Worm (Caenorhabditis elegans) whole organism, late embryonic: ENCODE results near the gene spp-30.

Experiments
- C38D4.7 ChIP-seq: fragments of 200-800 bp; sonication (Bioruptor generic); optimal IDR thresholded peaks from 2 replicates; lab custom pipeline; 2018; ENCODE audit warnings: mild to moderate bottlenecking, missing genetic modification characterization, moderate library complexity, missing compliant biosample characterization
- K02D7.2 ChIP-seq: sonication (generic microtip); optimal IDR thresholded peaks from 2 replicates; lab custom pipeline; 2017; ENCODE audit warnings: mild to moderate bottlenecking, missing genetic modification characterization, missing compliant biosample characterization
- K09A11.1 ChIP-seq: sonication (generic microtip); optimal IDR thresholded peaks from 2 replicates; lab custom pipeline; 2017; ENCODE audit warnings: antibody characterized with exemption, mild to moderate bottlenecking, missing genetic modification characterization, missing compliant biosample characterization; ENCODE audit not compliant: insufficient read depth
- T23F11.4 ChIP-seq: fragments of 200-800 bp; sonication (Bioruptor generic); optimal IDR thresholded peaks from 2 replicates; lab custom pipeline; 2018; ENCODE audit warnings: mild to moderate bottlenecking, missing genetic modification characterization, missing compliant biosample characterization
- ama-1 ChIP-seq: fragments of 150-350 bp; optimal IDR thresholded peaks from 2 replicates; lab custom pipeline; 2014
- ceh-18 ChIP-seq: sonication (generic microtip); optimal IDR thresholded peaks from 2 replicates; lab custom pipeline; 2016; ENCODE audit warnings: missing genetic modification characterization, missing compliant biosample characterization
- ceh-2 ChIP-seq: sonication (generic microtip); optimal IDR thresholded peaks from 2 replicates; lab custom pipeline; 2016; ENCODE audit warnings: missing genotype, missing genetic modification characterization, missing compliant biosample characterization
- ceh-24 ChIP-seq: sonication (generic microtip); optimal IDR thresholded peaks from 2 replicates; lab custom pipeline; 2016; ENCODE audit warnings: mild to moderate bottlenecking, missing genetic modification characterization, missing compliant biosample characterization
- ceh-30 ChIP-seq: fragments of 150-350 bp; optimal IDR thresholded peaks from 2 replicates; lab custom pipeline; 2014; ENCODE audit warnings: missing biosample characterization, missing genetic modification characterization
- ceh-31 ChIP-seq: sonication (generic microtip); optimal IDR thresholded peaks from 2 replicates; lab custom pipeline; 2016; ENCODE audit warnings: missing genetic modification characterization, missing compliant biosample characterization
- ceh-34 ChIP-seq: sonication (generic microtip); optimal IDR thresholded peaks from 2 replicates; lab custom pipeline; 2016; ENCODE audit warnings: mild to moderate bottlenecking, missing genetic modification characterization, missing compliant biosample characterization
- ceh-48 ChIP-seq: sonication (generic microtip); optimal IDR thresholded peaks from 2 replicates; lab custom pipeline; 2016; ENCODE audit warnings: missing genetic modification characterization, inconsistent platforms, missing compliant biosample characterization
- che-1 ChIP-seq: sonication (generic microtip); optimal IDR thresholded peaks from 2 replicates; lab custom pipeline; 2016; ENCODE audit warnings: mild to moderate bottlenecking, missing genetic modification characterization, missing compliant biosample characterization
- dmd-4 ChIP-seq: sonication (generic microtip); optimal IDR thresholded peaks from 2 replicates; lab custom pipeline; 2016; ENCODE audit warnings: borderline replicate concordance, missing genetic modification characterization, missing compliant biosample characterization
- elt-2 ChIP-seq: sonication (generic microtip); optimal IDR thresholded peaks from 2 replicates; lab custom pipeline; 2016; ENCODE audit warnings: missing genetic modification reagents, missing genetic modification characterization, missing compliant biosample characterization
- fax-1 ChIP-seq: sonication (generic microtip); optimal IDR thresholded peaks from 2 replicates; lab custom pipeline; 2016; ENCODE audit warnings: missing genotype, missing genetic modification characterization, missing compliant biosample characterization
- fkh-10 ChIP-seq: fragments of 150-350 bp; optimal IDR thresholded peaks from 2 replicates; lab custom pipeline; 2014; ENCODE audit warnings: missing biosample characterization, missing genetic modification reagents, missing genetic modification characterization
- fkh-6 ChIP-seq: sonication (generic microtip); optimal IDR thresholded peaks from 2 replicates; lab custom pipeline; 2016; ENCODE audit warnings: missing genetic modification characterization, missing compliant biosample characterization
- gmeb-2 ChIP-seq: sonication (generic microtip); optimal IDR thresholded peaks from 2 replicates; lab custom pipeline; 2016; ENCODE audit warnings: missing genetic modification characterization, inconsistent platforms, missing compliant biosample characterization
- hlh-13 ChIP-seq: fragments of 200-800 bp; sonication (Bioruptor generic); optimal IDR thresholded peaks from 2 replicates; lab custom pipeline; 2018; ENCODE audit warnings: mild to moderate bottlenecking, missing genetic modification characterization, missing compliant biosample characterization
- hlh-30 ChIP-seq: sonication (generic microtip); optimal IDR thresholded peaks from 2 replicates; lab custom pipeline; 2017; ENCODE audit warnings: antibody characterized with exemption, missing genetic modification characterization, missing compliant biosample characterization; ENCODE audit not compliant: insufficient read depth
- lin-11 ChIP-seq: fragments of 200-800 bp; sonication (Bioruptor generic); optimal IDR thresholded peaks from 2 replicates; lab custom pipeline; 2018; ENCODE audit warnings: mild to moderate bottlenecking, missing genetic modification characterization, missing compliant biosample characterization
- nhr-11 ChIP-seq: fragments of 150-350 bp; optimal IDR thresholded peaks from 2 replicates; lab custom pipeline; 2014; ENCODE audit warnings: missing biosample characterization, missing genetic modification characterization
- odd-2 ChIP-seq: sonication (generic microtip); optimal IDR thresholded peaks from 2 replicates; lab custom pipeline; 2017; ENCODE audit warnings: antibody characterized with exemption, mild to moderate bottlenecking, missing genetic modification characterization, missing compliant biosample characterization
- pat-9 ChIP-seq: fragments of 200-800 bp; sonication (Bioruptor generic); optimal IDR thresholded peaks from 2 replicates; lab custom pipeline; 2018; ENCODE audit warnings: mild to moderate bottlenecking, missing genetic modification characterization, moderate library complexity, missing compliant biosample characterization
- pqm-1 ChIP-seq: sonication (generic microtip); optimal IDR thresholded peaks from 2 replicates; lab custom pipeline; 2016; ENCODE audit warnings: missing genetic modification characterization, missing compliant biosample characterization
- pros-1 ChIP-seq: fragments of 150-350 bp; optimal IDR thresholded peaks from 2 replicates; lab custom pipeline; 2014; ENCODE audit warnings: missing biosample characterization, missing genetic modification reagents, missing genetic modification characterization
- rnt-1 ChIP-seq: sonication (generic microtip); optimal IDR thresholded peaks from 2 replicates; lab custom pipeline; 2016; ENCODE audit warnings: missing genetic modification characterization, missing compliant biosample characterization
- sox-4 ChIP-seq: sonication (generic microtip); optimal IDR thresholded peaks from 2 replicates; lab custom pipeline; 2017; ENCODE audit warnings: mild to moderate bottlenecking, missing genetic modification characterization, inconsistent platforms, missing compliant biosample characterization
- tbx-2 ChIP-seq: sonication (generic microtip); optimal IDR thresholded peaks from 2 replicates; lab custom pipeline; 2016; ENCODE audit warnings: missing genetic modification characterization, missing compliant biosample characterization
- unc-3 ChIP-seq, 2 experiments: fragments of 200-800 bp in 1 of 2; sonication (Bioruptor generic) in 1 of 2; sonication (generic microtip) in 1 of 2; conservative IDR thresholded peaks in 1 of 2; optimal IDR thresholded peaks in 1 of 2; 2 replicates each; pipeline versions ENCODE4 v1.3.6 to Lab custom; 2016 to 2022; ENCODE audit warnings: missing compliant biosample characterization in 2 of 2, missing genetic modification characterization in 2 of 2, missing genetic modification reagents in 1 of 2
- unc-42 ChIP-seq: sonication (generic microtip); optimal IDR thresholded peaks from 2 replicates; lab custom pipeline; 2016; ENCODE audit warnings: missing genotype, missing genetic modification characterization, missing compliant biosample characterization
- ztf-16 ChIP-seq: sonication (generic microtip); optimal IDR thresholded peaks from 2 replicates; lab custom pipeline; 2017; ENCODE audit warnings: missing genetic modification characterization, missing compliant biosample characterization

The spp-30 gene

ce11 chrX:11627013-11627412, 1.5 kb downstream of the spp-30 start, which contains the start of gene twk-44:
Gene twk-44, minus strand, starts transcription at chrX:11627113.
- TF ChIP-seq sox-4 (tag; lab: Kevin White, UChicago) (no peak), ceh-30 (tag; lab: Kevin White, UChicago) (no peak), che-1 (tag; lab: Kevin White, UChicago) (no peak), unc-3 (GFP tag; conservative IDR thresholded peaks at IDR 0.05; lab: Robert Waterston, UW) (no peak), unc-3 (tag; optimal IDR thresholded peaks at IDR 0.05; lab: Kevin White, UChicago) (no peak)

DNA sequence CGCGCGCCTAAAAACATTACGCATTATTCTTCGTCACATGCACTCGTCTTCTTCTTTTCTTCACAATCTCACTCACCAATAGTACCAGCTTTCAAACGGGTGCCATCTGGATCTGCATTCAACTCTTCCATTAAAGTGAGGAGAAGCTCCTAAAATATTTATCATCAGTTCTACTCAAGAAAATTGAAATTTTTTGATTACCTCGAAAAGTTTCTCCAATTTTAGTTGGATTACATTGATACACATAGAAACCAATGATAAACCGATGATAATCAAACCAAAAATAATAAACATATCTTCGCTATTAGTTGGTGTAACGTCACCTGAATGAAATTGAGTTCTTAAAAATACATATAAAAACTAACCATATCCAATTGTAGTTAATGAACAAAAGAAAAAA, 3.9 kb downstream of the spp-30 start:
- TF ChIP-seq pros-1 (tag; lab: Kevin White, UChicago) (no peak), fkh-10 (GFP tag; lab: Kevin White, UChicago) (no peak), ama-1 (lab: Kevin White, UChicago) (no peak), K09A11.1 (no peak), ceh-2 (tag; lab: Kevin White, UChicago) (no peak), odd-2 (no peak), tbx-2 (tag; lab: Kevin White, UChicago) (no peak), ztf-16 (tag; lab: Kevin White, UChicago) (no peak), elt-2 (tag; lab: Kevin White, UChicago) (no peak), hlh-30 (no peak)

ce11 chrX:11623442-11623841, 5.0 kb downstream of the spp-30 start:
- no peak for TF ChIP-seq pat-9
- no peak for TF ChIP-seq K09A11.1
- no peak for TF ChIP-seq ceh-24 (tag; lab: Kevin White, UChicago)
- TF ChIP-seq C38D4.7 (GFP tag; lab: Kevin White, UChicago) = no peak
- no peak for TF ChIP-seq nhr-11
- no peak for TF ChIP-seq ceh-18
- TF ChIP-seq ama-1 (lab: Kevin White, UChicago) = no peak
- TF ChIP-seq T23F11.4 (GFP tag; lab: Kevin White, UChicago) = no peak
- TF ChIP-seq lin-11 (tag; lab: Kevin White, UChicago) = no peak
- no peak for TF ChIP-seq ztf-16 (tag; lab: Kevin White, UChicago)
- TF ChIP-seq tbx-2 (tag; lab: Kevin White, UChicago) = no peak
- no peak for TF ChIP-seq gmeb-2

DNA sequence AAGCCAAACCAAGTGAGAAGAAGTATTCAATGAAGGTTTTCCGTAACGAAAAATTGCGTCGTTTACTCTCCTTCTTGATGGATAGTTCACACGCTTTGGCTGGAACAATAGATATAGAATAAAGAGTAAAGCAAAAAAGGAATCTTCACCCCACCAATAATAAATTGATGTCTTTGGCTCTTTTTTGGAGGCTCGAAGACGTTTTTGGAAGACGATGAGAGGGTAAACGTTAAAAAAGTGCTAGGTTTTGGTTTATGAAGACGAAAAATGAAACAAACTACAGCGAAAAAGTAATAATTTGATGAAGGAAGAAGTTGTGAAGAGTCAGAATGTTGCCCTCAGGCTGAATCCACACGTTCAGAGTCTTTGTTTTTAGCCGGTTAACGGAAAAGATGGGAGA, 6.5 kb downstream of the spp-30 start, which contains the start of gene sto-3:
Gene sto-3, minus strand, starts transcription at position 101 of the 400 bp plus-strand sequence.
- TF ChIP-seq ceh-31 (tag; lab: Kevin White, UChicago) (no peak), pat-9 (no peak), ceh-48 (tag; lab: Kevin White, UChicago) (no peak), dmd-4 (tag; lab: Kevin White, UChicago) (no peak), che-1 (tag; lab: Kevin White, UChicago) (no peak), fkh-6 (no peak), K02D7.2 (tag; lab: Kevin White, UChicago) (no peak), ceh-2 (tag; lab: Kevin White, UChicago) (no peak), ceh-34 (tag; lab: Kevin White, UChicago) (no peak), pqm-1 (tag; lab: Kevin White, UChicago) (no peak), ama-1 (lab: Kevin White, UChicago) (no peak)

- no peak for TF ChIP-seq rnt-1
- TF ChIP-seq ceh-24 (tag; lab: Kevin White, UChicago) = no peak
- no peak for TF ChIP-seq hlh-13 (GFP tag; lab: Kevin White, UChicago)
- TF ChIP-seq unc-42 = no peak
- TF ChIP-seq fax-1 (tag; lab: Kevin White, UChicago) = no peak
- TF ChIP-seq pros-1 (tag; lab: Kevin White, UChicago) = no peak
- no peak for TF ChIP-seq hlh-30
- no peak for TF ChIP-seq pat-9
- no peak for TF ChIP-seq elt-2 (tag; lab: Kevin White, UChicago)
These were observed 11.1 kb downstream of the spp-30 start, which contains the start of gene F52D10.4 for ce11 chrX:11617387-11617786. Gene F52D10.4, plus strand, starts transcription at chrX:11617470.
